Fruit fly (Drosophila melanogaster): ENCODE data around the gene Prp40.

Prp40 gene

dm6 chr2L:3003399-3003798, 19.6 kb upstream of the Prp40 start (continued):
- TF ChIP-seq Deaf1 (tag; optimal IDR thresholded peaks at IDR 0.05) (no peak), luna (GFP tag; optimal IDR thresholded peaks at IDR 0.05) (no peak), CG10274 (GFP tag; optimal IDR thresholded peaks at IDR 0.05) (no peak), Hr51 (GFP tag; optimal IDR thresholded peaks at IDR 0.05) (peak in 1 of 2 experiments; percentile 73), disco-r (GFP tag; optimal IDR thresholded peaks at IDR 0.05) (no peak), pan (optimal IDR thresholded peaks at IDR 0.05) (no peak), pan (GFP tag; optimal IDR thresholded peaks at IDR 0.05 in 1 of 2, IDR thresholded peaks at IDR 0.05 in 1 of 2) (peak in 1 of 2 experiments; percentile 50), CG18476 (GFP tag; optimal IDR thresholded peaks at IDR 0.05) (peak; percentile 4), Aef1 (GFP tag; IDR thresholded peaks at IDR 0.05) (0 out of 3 replicates have a peak, but pooled peaks have one; percentile 29), CG7786 (GFP tag; optimal IDR thresholded peaks at IDR 0.05) (no peak), Hand (GFP tag; optimal IDR thresholded peaks at IDR 0.05) (no peak), Hr3 (GFP tag; optimal IDR thresholded peaks at IDR 0.05) (no peak), CG12942 (GFP tag; optimal IDR thresholded peaks at IDR 0.05) (peak; percentile 25), CG2875 (GFP tag; optimal IDR thresholded peaks at IDR 0.05) (peak; percentile 70), pum (GFP tag; optimal IDR thresholded peaks at IDR 0.05) (peak; percentile 20)

dm6 chr2L:3004601-3005000, 18.4 kb upstream of the Prp40 start:
- TF ChIP-seq CG3065 (GFP tag; optimal IDR thresholded peaks at IDR 0.05) (no peak), Dek (tag; optimal IDR thresholded peaks at IDR 0.05) (no peak), slou (GFP tag; optimal IDR thresholded peaks at IDR 0.05) (no peak), CG4360 (GFP tag; IDR thresholded peaks at IDR 0.05) (no peak), tll (GFP tag; optimal IDR thresholded peaks at IDR 0.05) (no peak), tio (GFP tag; optimal IDR thresholded peaks at IDR 0.05) (no peak), CG13894 (tag; optimal IDR thresholded peaks at IDR 0.05) (no peak), lola (GFP tag; optimal IDR thresholded peaks at IDR 0.05) (no peak), CTCF (GFP tag; optimal IDR thresholded peaks at IDR 0.05) (no peak), run (tag; optimal IDR thresholded peaks at IDR 0.05) (no peak), nom (GFP tag; optimal IDR thresholded peaks at IDR 0.05) (peak; percentile 25), fd3F (GFP tag; optimal IDR thresholded peaks at IDR 0.05) (no peak), ap (GFP tag; IDR thresholded peaks at IDR 0.05) (no peak), CG10267 (tag; optimal IDR thresholded peaks at IDR 0.05) (no peak), twi (tag; optimal IDR thresholded peaks at IDR 0.05) (no peak), CG9727 (GFP tag; optimal IDR thresholded peaks at IDR 0.05) (no peak), CG14710 (tag; optimal IDR thresholded peaks at IDR 0.05) (no peak), Sin3A (optimal IDR thresholded peaks at IDR 0.05) (no peak), ac (GFP tag; optimal IDR thresholded peaks at IDR 0.05) (no peak), al (GFP tag; IDR thresholded peaks at IDR 0.05) (no peak), Med (GFP tag) (peak; percentile 77), pros (GFP tag; optimal IDR thresholded peaks at IDR 0.05) (no peak), ind (GFP tag; optimal IDR thresholded peaks at IDR 0.05) (no peak), CG1603 (tag; optimal IDR thresholded peaks at IDR 0.05) (peak; percentile 26), insv (GFP tag; optimal IDR thresholded peaks at IDR 0.05) (no peak), CG13624 (GFP tag; optimal IDR thresholded peaks at IDR 0.05) (no peak), sens (GFP tag) (peak; percentile 58), ftz-f1 (GFP tag; optimal IDR thresholded peaks at IDR 0.05) (no peak), ranshi (GFP tag; IDR thresholded peaks at IDR 0.05) (no peak), CG6689 (GFP tag; IDR thresholded peaks at IDR 0.05) (no peak), CG31441 (GFP tag; IDR thresholded peaks at IDR 0.05) (no peak), knrl (GFP tag; IDR thresholded peaks at IDR 0.05; ENCODE audit: partially characterized antibody) (no peak), CG7928 (GFP tag; optimal IDR thresholded peaks at IDR 0.05) (no peak), sd (tag; optimal IDR thresholded peaks at IDR 0.05) (peak; percentile 52), gfzf (GFP tag; optimal IDR thresholded peaks at IDR 0.05) (no peak), tup (GFP tag; optimal IDR thresholded peaks at IDR 0.05) (no peak), wek (GFP tag; optimal IDR thresholded peaks at IDR 0.05) (no peak)
